Worm (Caenorhabditis elegans): ENCODE results near the gene F49E12.8.

The F49E12.8 gene

ce11 chrII:8412935-8413334 is 18.8 kb upstream of the F49E12.8 start:
- no peak for TF ChIP-seq nhr-76 (tag; optimal IDR thresholded peaks at IDR 0.05)
- no peak for TF ChIP-seq ceh-39 (tag; optimal IDR thresholded peaks at IDR 0.05)
- TF ChIP-seq unc-120 (tag; optimal IDR thresholded peaks at IDR 0.05; ENCODE audit: poor library complexity, severe bottlenecking): no peak

ce11 chrII:8412061-8412721 is 18.1 kb upstream of the F49E12.8 start, which contains the start of gene efl-3:
TSS of gene efl-3 (plus strand) at chrII:8412671.
- no peak for TF ChIP-seq M03D4.4 (tag; optimal IDR thresholded peaks at IDR 0.05)
- no peak for TF ChIP-seq mab-5 (tag; optimal IDR thresholded peaks at IDR 0.05)
- TF ChIP-seq ztf-11 (tag; optimal IDR thresholded peaks at IDR 0.05): no peak
- no peak for TF ChIP-seq ceh-83 (GFP tag; optimal IDR thresholded peaks at IDR 0.05)
- peak; percentile 70 for TF ChIP-seq cnd-1 (tag; optimal IDR thresholded peaks at IDR 0.05)
- peak; percentile 20 for TF ChIP-seq lin-13 (tag; optimal IDR thresholded peaks at IDR 0.05)
- peak; percentile 86 for TF ChIP-seq nhr-2 (tag; optimal IDR thresholded peaks at IDR 0.05)
- no peak for TF ChIP-seq ceh-43 (GFP tag; optimal IDR thresholded peaks at IDR 0.05)
- peak; percentile 31 for TF ChIP-seq mep-1 (tag; optimal IDR thresholded peaks at IDR 0.05)
- no peak for TF ChIP-seq pha-4 (tag; optimal IDR thresholded peaks at IDR 0.05)
- no peak for TF ChIP-seq nhr-76 (tag; optimal IDR thresholded peaks at IDR 0.05)
- peak; percentile 19 for TF ChIP-seq hlh-1 (tag; optimal IDR thresholded peaks at IDR 0.05)
- TF ChIP-seq tbx-8 (GFP tag; optimal IDR thresholded peaks at IDR 0.05): no peak
- no peak for TF ChIP-seq zip-8 (tag; optimal IDR thresholded peaks at IDR 0.05)
- peak; percentile 51 for TF ChIP-seq sptf-1 (tag; optimal IDR thresholded peaks at IDR 0.05)
- no peak for TF ChIP-seq ces-1 (GFP tag; optimal IDR thresholded peaks at IDR 0.05)
- peak; percentile 41 for TF ChIP-seq mls-2 (tag; optimal IDR thresholded peaks at IDR 0.05)
- TF ChIP-seq bed-3 (GFP tag; optimal IDR thresholded peaks at IDR 0.05): no peak

- peak; percentile 7 for TF ChIP-seq blmp-1 (tag; optimal IDR thresholded peaks at IDR 0.05)
- TF ChIP-seq lin-32 (GFP tag; optimal IDR thresholded peaks at IDR 0.05): no peak
- TF ChIP-seq elt-1 (tag; optimal IDR thresholded peaks at IDR 0.05; ENCODE audit: borderline replicate concordance, insufficient read depth): peak; percentile 84
- TF ChIP-seq nhr-237 (tag; optimal IDR thresholded peaks at IDR 0.05): no peak
- no peak for TF ChIP-seq mab-5 (tag; optimal IDR thresholded peaks at IDR 0.05)
- TF ChIP-seq mls-2 (tag; optimal IDR thresholded peaks at IDR 0.05): no peak
- no peak for TF ChIP-seq sptf-1 (tag; optimal IDR thresholded peaks at IDR 0.05)
- TF ChIP-seq unc-39 (tag; optimal IDR thresholded peaks at IDR 0.05): no peak
- no peak for TF ChIP-seq bed-3 (GFP tag; optimal IDR thresholded peaks at IDR 0.05)
- peak; percentile 77 for TF ChIP-seq zip-8 (tag; optimal IDR thresholded peaks at IDR 0.05)
Measured at ce11 chrII:8411002-8411401, 16.9 kb upstream of the F49E12.8 start.

- TF ChIP-seq blmp-1 (tag; optimal IDR thresholded peaks at IDR 0.05) (no peak), unc-39 (tag; optimal IDR thresholded peaks at IDR 0.05) (no peak), nhr-2 (tag; optimal IDR thresholded peaks at IDR 0.05) (no peak), sem-2 (GFP tag; optimal IDR thresholded peaks at IDR 0.05) (no peak), bed-3 (GFP tag; optimal IDR thresholded peaks at IDR 0.05) (no peak), nhr-76 (tag; optimal IDR thresholded peaks at IDR 0.05) (no peak), flh-1 (GFP tag; optimal IDR thresholded peaks at IDR 0.05) (no peak), lin-13 (tag; optimal IDR thresholded peaks at IDR 0.05) (no peak), ztf-11 (tag; optimal IDR thresholded peaks at IDR 0.05) (no peak), mab-5 (tag; optimal IDR thresholded peaks at IDR 0.05) (no peak), lin-32 (GFP tag; optimal IDR thresholded peaks at IDR 0.05) (no peak), mls-2 (tag; optimal IDR thresholded peaks at IDR 0.05) (no peak), hlh-1 (tag; optimal IDR thresholded peaks at IDR 0.05) (no peak), elt-3 (tag; optimal IDR thresholded peaks at IDR 0.05) (no peak), ceh-83 (GFP tag; optimal IDR thresholded peaks at IDR 0.05) (no peak), unc-62 (GFP tag; optimal IDR thresholded peaks at IDR 0.05) (no peak), nhr-28 (tag; optimal IDR thresholded peaks at IDR 0.05) (no peak), elt-1 (tag; optimal IDR thresholded peaks at IDR 0.05; ENCODE audit: borderline replicate concordance, insufficient read depth) (no peak), ceh-39 (tag; optimal IDR thresholded peaks at IDR 0.05) (no peak)
Measured at ce11 chrII:8409538-8409937, 15.4 kb upstream of the F49E12.8 start.

ce11 chrII:8407491-8407890 is 13.4 kb upstream of the F49E12.8 start, which contains the start of gene sra-13:
TSS of gene sra-13 (plus strand) at chrII:8407685.
- TF ChIP-seq blmp-1 (tag; optimal IDR thresholded peaks at IDR 0.05) (no peak), elt-1 (tag; optimal IDR thresholded peaks at IDR 0.05; ENCODE audit: borderline replicate concordance, insufficient read depth) (no peak), snpc-4 (tag; optimal IDR thresholded peaks at IDR 0.05) (no peak), zip-8 (tag; optimal IDR thresholded peaks at IDR 0.05) (no peak), unc-62 (GFP tag; optimal IDR thresholded peaks at IDR 0.05) (no peak)
